Fruit fly (Drosophila melanogaster): ENCODE data around the gene CG46441.

Gene CG46441

dm6 chr3R:20542283-20543144 is 40.7 kb upstream of the CG46441 start:
- TF ChIP-seq psq (optimal IDR thresholded peaks at IDR 0.05) (no peak), ttk (optimal IDR thresholded peaks at IDR 0.05) (no peak), Myc (optimal IDR thresholded peaks at IDR 0.05) (no peak), insv (optimal IDR thresholded peaks at IDR 0.05) (no peak), h (optimal IDR thresholded peaks at IDR 0.05) (no peak), Sin3A (optimal IDR thresholded peaks at IDR 0.05) (no peak)

dm6 chr3R:20534575-20534974 is 32.8 kb upstream of the CG46441 start, which contains the start of the genes MtnE and MtnD:
Gene MtnE (minus strand): TSS chr3R:20534704.
Gene MtnD (plus strand): TSS chr3R:20534962.
- TF ChIP-seq h (optimal IDR thresholded peaks at IDR 0.05) (no peak), insv (optimal IDR thresholded peaks at IDR 0.05) (no peak), ttk (optimal IDR thresholded peaks at IDR 0.05) (no peak), Myc (optimal IDR thresholded peaks at IDR 0.05) (no peak), Sin3A (optimal IDR thresholded peaks at IDR 0.05) (no peak), psq (optimal IDR thresholded peaks at IDR 0.05) (no peak)

- TF ChIP-seq h (optimal IDR thresholded peaks at IDR 0.05) (no peak), Sin3A (optimal IDR thresholded peaks at IDR 0.05) (no peak), Myc (optimal IDR thresholded peaks at IDR 0.05) (no peak), ttk (optimal IDR thresholded peaks at IDR 0.05) (no peak), insv (optimal IDR thresholded peaks at IDR 0.05) (no peak), psq (optimal IDR thresholded peaks at IDR 0.05) (no peak)
These were observed 10.6 kb upstream of the CG46441 start, which contains the start of gene MFS9 for dm6 chr3R:20512368-20512767. Gene MFS9 (minus strand): TSS chr3R:20512468.

dm6 chr3R:20509377-20509776 is 7.6 kb upstream of the CG46441 start:
- no peak for TF ChIP-seq h (optimal IDR thresholded peaks at IDR 0.05)

dm6 chr3R:20504488-20504887 is 2.7 kb upstream of the CG46441 start, which contains the start of gene Or92a:
Gene Or92a (plus strand): TSS chr3R:20504788.
- no peak for TF ChIP-seq insv (optimal IDR thresholded peaks at IDR 0.05)
- no peak for TF ChIP-seq h (optimal IDR thresholded peaks at IDR 0.05)
- TF ChIP-seq Sin3A (optimal IDR thresholded peaks at IDR 0.05): no peak
- TF ChIP-seq psq (optimal IDR thresholded peaks at IDR 0.05): no peak
- no peak for TF ChIP-seq Myc (optimal IDR thresholded peaks at IDR 0.05)
- no peak for TF ChIP-seq ttk (optimal IDR thresholded peaks at IDR 0.05)

- no peak for TF ChIP-seq insv (optimal IDR thresholded peaks at IDR 0.05)
- TF ChIP-seq psq (optimal IDR thresholded peaks at IDR 0.05): no peak
- TF ChIP-seq h (optimal IDR thresholded peaks at IDR 0.05): no peak
- TF ChIP-seq ttk (optimal IDR thresholded peaks at IDR 0.05): no peak
- TF ChIP-seq Sin3A (optimal IDR thresholded peaks at IDR 0.05): no peak
- TF ChIP-seq Myc (optimal IDR thresholded peaks at IDR 0.05): no peak
These were observed 1.8 kb upstream of the CG46441 start, which contains the start of gene MtnB for dm6 chr3R:20503646-20504045. Gene MtnB (minus strand): TSS chr3R:20503746.

dm6 chr3R:20501327-20501726 is 483 bp downstream of the CG46441 start, which contains the start of gene Dic2:
Gene Dic2 (minus strand): TSS chr3R:20501427.
- TF ChIP-seq insv (optimal IDR thresholded peaks at IDR 0.05): no peak
- no peak for TF ChIP-seq Sin3A (optimal IDR thresholded peaks at IDR 0.05)
- TF ChIP-seq h (optimal IDR thresholded peaks at IDR 0.05): no peak
- no peak for TF ChIP-seq psq (optimal IDR thresholded peaks at IDR 0.05)
- no peak for TF ChIP-seq Myc (optimal IDR thresholded peaks at IDR 0.05)
- no peak for TF ChIP-seq ttk (optimal IDR thresholded peaks at IDR 0.05)

- no peak for TF ChIP-seq ttk (optimal IDR thresholded peaks at IDR 0.05)
- TF ChIP-seq insv (optimal IDR thresholded peaks at IDR 0.05): no peak
- TF ChIP-seq h (optimal IDR thresholded peaks at IDR 0.05): no peak
- no peak for TF ChIP-seq psq (optimal IDR thresholded peaks at IDR 0.05)
- TF ChIP-seq Myc (optimal IDR thresholded peaks at IDR 0.05): no peak
These were observed 17.4 kb downstream of the CG46441 start, which contains the start of gene Gfrl for dm6 chr3R:20484441-20484840. Gene Gfrl (minus strand): TSS chr3R:20484588.

dm6 chr3R:20472764-20473390 is 28.9 kb downstream of the CG46441 start:
- TF ChIP-seq Sin3A (optimal IDR thresholded peaks at IDR 0.05) (no peak), psq (optimal IDR thresholded peaks at IDR 0.05) (no peak), ttk (optimal IDR thresholded peaks at IDR 0.05) (no peak), h (optimal IDR thresholded peaks at IDR 0.05) (no peak), insv (optimal IDR thresholded peaks at IDR 0.05) (no peak), Myc (optimal IDR thresholded peaks at IDR 0.05) (no peak)

dm6 chr3R:20464267-20464768 is 37.5 kb downstream of the CG46441 start:
- no peak for TF ChIP-seq h (optimal IDR thresholded peaks at IDR 0.05)
- TF ChIP-seq Sin3A (optimal IDR thresholded peaks at IDR 0.05): no peak
- TF ChIP-seq Myc (optimal IDR thresholded peaks at IDR 0.05): no peak
- TF ChIP-seq insv (optimal IDR thresholded peaks at IDR 0.05): no peak
- TF ChIP-seq psq (optimal IDR thresholded peaks at IDR 0.05): no peak

Measured in Kc167 (cell line).